Worm (Caenorhabditis elegans): ENCODE results near the gene ptr-14.

ce11 chrIV:10617099-10617498, 1.9 kb downstream of the ptr-14 start:
- TF ChIP-seq Y67H2A.10 (GFP tag; conservative IDR thresholded peaks at IDR 0.05), result no peak
- no peak for TF ChIP-seq nhr-179 (tag; optimal IDR thresholded peaks at IDR 0.05)
- TF ChIP-seq F57A8.1 (GFP tag; optimal IDR thresholded peaks at IDR 0.05), result no peak
- no peak for TF ChIP-seq tlf-1 (GFP tag; optimal IDR thresholded peaks at IDR 0.05)
- no peak for TF ChIP-seq lsy-27 (tag; optimal IDR thresholded peaks at IDR 0.05; ENCODE audit: borderline replicate concordance, insufficient read depth)
- no peak for TF ChIP-seq Y53F4B.3 (GFP tag; IDR thresholded peaks at IDR 0.05)
- no peak for TF ChIP-seq T07F8.4 (tag; optimal IDR thresholded peaks at IDR 0.05)
